Worm (Caenorhabditis elegans) whole organism, early embryonic: ENCODE measurements around the gene gck-2.

Experiments used
- B0310.2 ChIP-seq: sonication (generic microtip); optimal IDR thresholded peaks from 2 replicates; lab custom pipeline; 2016; ENCODE audit warnings: mild to moderate bottlenecking, missing genetic modification characterization, missing compliant biosample characterization
- ama-1 ChIP-seq: fragments of 150-350 bp; optimal IDR thresholded peaks from 2 replicates; lab custom pipeline; 2014
- ceh-13 ChIP-seq: fragments of 200-800 bp; sonication (Bioruptor generic); optimal IDR thresholded peaks from 2 replicates; lab custom pipeline; 2018; ENCODE audit warnings: mild to moderate bottlenecking, missing genetic modification characterization, missing compliant biosample characterization
- flt-1 ChIP-seq: fragments of 200-800 bp; sonication (Bioruptor generic); IDR thresholded peaks from 2 replicates; pipeline ENCODE4 v1.3.6; 2022; ENCODE audit warnings: missing genetic modification characterization, missing compliant biosample characterization
- hmbx-1 ChIP-seq: sonication (generic microtip); optimal IDR thresholded peaks from 2 replicates; lab custom pipeline; 2016; ENCODE audit warnings: mild to moderate bottlenecking, missing genetic modification characterization, missing compliant biosample characterization

- TF ChIP-seq hmbx-1: no peak
- no peak for TF ChIP-seq ama-1 (lab: Kevin White, UChicago)
- TF ChIP-seq ceh-13 (GFP tag; lab: Kevin White, UChicago): no peak
- no peak for TF ChIP-seq B0310.2 (tag; lab: Kevin White, UChicago)
- no peak for TF ChIP-seq flt-1 (GFP tag; lab: Robert Waterston, UW)
These were observed 37.6 kb upstream of the gck-2 start for ce11 chrV:6830075-6830474.
